Worm (Caenorhabditis elegans) whole organism, young adult: ENCODE results near the gene R03H10.5.
A peak's percentile ranks its signal among the peaks of the same experiment; 100 is the strongest.
"Not testable (repeated sequence)": the region's sequence is repeated elsewhere in the genome, so short reads cannot be mapped to it uniquely, and the experiment has no call there.

Source experiments
- F57A8.1 ChIP-seq: fragments of 200-800 bp; sonication (Bioruptor generic); optimal IDR thresholded peaks from 2 replicates; lab custom pipeline; 2018; ENCODE audit warnings: mild to moderate bottlenecking, missing genetic modification characterization, moderate library complexity, missing compliant biosample characterization
- T07F8.4 ChIP-seq: sonication (generic microtip); optimal IDR thresholded peaks from 2 replicates; lab custom pipeline; 2016; ENCODE audit warnings: mild to moderate bottlenecking, missing genetic modification characterization, moderate library complexity, missing compliant biosample characterization
- Y67H2A.10 ChIP-seq: fragments of 200-800 bp; sonication (Bioruptor generic); conservative IDR thresholded peaks from 2 replicates; pipeline ENCODE4 v1.3.6; 2022; ENCODE audit warnings: missing genetic modification reagents, missing genetic modification characterization, missing compliant biosample characterization
- ZK185.1 ChIP-seq: sonication (generic microtip); optimal IDR thresholded peaks from 2 replicates; lab custom pipeline; 2016; ENCODE audit warnings: mild to moderate bottlenecking, missing genetic modification characterization, missing compliant biosample characterization; ENCODE audit not compliant: poor library complexity, severe bottlenecking
- athp-1 ChIP-seq: sonication (generic microtip); optimal IDR thresholded peaks from 2 replicates; lab custom pipeline; 2017; ENCODE audit warnings: mild to moderate bottlenecking, missing genetic modification characterization, missing compliant biosample characterization
- attf-5 ChIP-seq: fragments of 200-800 bp; sonication (Bioruptor generic); optimal IDR thresholded peaks from 2 replicates; lab custom pipeline; 2018; ENCODE audit warnings: mild to moderate bottlenecking, missing genetic modification characterization, missing compliant biosample characterization
- bed-2 ChIP-seq: fragments of 200-800 bp; sonication (Bioruptor generic); IDR thresholded peaks from 2 replicates; pipeline ENCODE4 v1.3.6; 2022; ENCODE audit warnings: missing genetic modification reagents, missing genetic modification characterization, missing compliant biosample characterization
- cebp-1 ChIP-seq, 2 experiments: fragments of 200-800 bp in 1 of 2; sonication (Bioruptor generic) in 1 of 2; sonication (generic microtip) in 1 of 2; IDR thresholded peaks in 1 of 2; optimal IDR thresholded peaks in 1 of 2; 2 replicates each; pipeline versions ENCODE4 v1.3.6 to Lab custom; 2017 to 2022; ENCODE audit warnings: missing compliant biosample characterization in 2 of 2, missing genetic modification characterization in 2 of 2, mild to moderate bottlenecking in 1 of 2, missing genetic modification reagents in 1 of 2, moderate library complexity in 1 of 2
- cebp-2 ChIP-seq: fragments of 200-800 bp; sonication (Bioruptor generic); IDR thresholded peaks from 2 replicates; pipeline ENCODE4 v1.3.6; 2022; ENCODE audit warnings: missing genetic modification characterization, missing compliant biosample characterization
- ceh-79 ChIP-seq: sonication (generic microtip); optimal IDR thresholded peaks from 2 replicates; lab custom pipeline; 2017; ENCODE audit warnings: mild to moderate bottlenecking, missing genetic modification characterization, missing compliant biosample characterization
- chd-7 ChIP-seq: sonication (generic microtip); optimal IDR thresholded peaks from 2 replicates; lab custom pipeline; 2016; ENCODE audit warnings: mild to moderate bottlenecking, missing genetic modification characterization, moderate library complexity, missing compliant biosample characterization
- egl-18 ChIP-seq: fragments of 200-800 bp; sonication (Bioruptor generic); IDR thresholded peaks from 2 replicates; pipeline ENCODE4 v1.3.6; 2022; ENCODE audit warnings: missing genetic modification reagents, missing genetic modification characterization, missing compliant biosample characterization
- egl-44 ChIP-seq: fragments of 200-800 bp; sonication (Bioruptor generic); IDR thresholded peaks from 2 replicates; pipeline ENCODE4 v1.3.6; 2022; ENCODE audit warnings: missing genetic modification reagents, missing genetic modification characterization, missing compliant biosample characterization
- ets-4 ChIP-seq: fragments of 200-800 bp; sonication (Bioruptor generic); optimal IDR thresholded peaks from 2 replicates; lab custom pipeline; 2018; ENCODE audit warnings: mild to moderate bottlenecking, missing genetic modification characterization, missing compliant biosample characterization
- hrde-1 ChIP-seq: sonication (generic microtip); optimal IDR thresholded peaks from 2 replicates; lab custom pipeline; 2016; ENCODE audit warnings: missing genetic modification characterization, mild to moderate bottlenecking, missing compliant biosample characterization, moderate library complexity, missing genotype, missing genetic modification reagents, borderline replicate concordance
- lsl-1 ChIP-seq: fragments of 200-800 bp; sonication (Bioruptor generic); optimal IDR thresholded peaks from 2 replicates; lab custom pipeline; 2018; ENCODE audit warnings: mild to moderate bottlenecking, missing genetic modification characterization, moderate library complexity, missing compliant biosample characterization
- madf-10 ChIP-seq: sonication (generic microtip); optimal IDR thresholded peaks from 2 replicates; lab custom pipeline; 2016; ENCODE audit warnings: mild to moderate bottlenecking, missing genetic modification characterization, missing compliant biosample characterization
- madf-3 ChIP-seq: fragments of 200-800 bp; sonication (Bioruptor generic); IDR thresholded peaks from 2 replicates; pipeline ENCODE4 v1.3.6; 2022; ENCODE audit warnings: missing genetic modification reagents, missing genetic modification characterization, missing compliant biosample characterization
- madf-6 ChIP-seq: fragments of 200-800 bp; sonication (Bioruptor generic); IDR thresholded peaks from 2 replicates; pipeline ENCODE4 v1.3.6; 2022; ENCODE audit warnings: missing genetic modification reagents, missing genetic modification characterization, missing compliant biosample characterization
- mcd-1 ChIP-seq: fragments of 200-800 bp; sonication (Bioruptor generic); IDR thresholded peaks from 2 replicates; pipeline ENCODE4 v1.3.6; 2022; ENCODE audit warnings: missing genetic modification reagents, missing genetic modification characterization, missing compliant biosample characterization
- nfya-1 ChIP-seq: sonication (generic microtip); optimal IDR thresholded peaks from 2 replicates; lab custom pipeline; 2017; ENCODE audit warnings: antibody characterized with exemption, missing compliant biosample characterization, missing genetic modification characterization, borderline replicate concordance; ENCODE audit not compliant: insufficient read depth
- nhr-27 ChIP-seq: fragments of 200-800 bp; sonication (Bioruptor generic); optimal IDR thresholded peaks from 2 replicates; lab custom pipeline; 2018; ENCODE audit warnings: mild to moderate bottlenecking, missing genetic modification characterization, moderate library complexity, missing compliant biosample characterization
- nhr-80 ChIP-seq: sonication (generic microtip); optimal IDR thresholded peaks from 2 replicates; lab custom pipeline; 2016; ENCODE audit warnings: missing genetic modification characterization, missing compliant biosample characterization
- sea-2 ChIP-seq: fragments of 200-800 bp; sonication (Bioruptor generic); IDR thresholded peaks from 2 replicates; pipeline ENCODE4 v1.3.6; 2022; ENCODE audit warnings: missing genetic modification characterization, missing compliant biosample characterization
- tbp1 ChIP-seq: fragments of 200-800 bp; sonication (Bioruptor generic); optimal IDR thresholded peaks from 2 replicates; lab custom pipeline; 2018; ENCODE audit warnings: mild to moderate bottlenecking, missing genetic modification characterization, missing compliant biosample characterization
- xnd-1 ChIP-seq: sonication (generic microtip); optimal IDR thresholded peaks from 2 replicates; lab custom pipeline; 2016; ENCODE audit warnings: missing genotype, missing genetic modification reagents, missing genetic modification characterization, missing compliant biosample characterization
- zfh-2 ChIP-seq: fragments of 200-800 bp; sonication (Bioruptor generic); conservative IDR thresholded peaks from 2 replicates; pipeline ENCODE4 v1.3.6; 2022; ENCODE audit warnings: missing genetic modification reagents, missing genetic modification characterization, missing compliant biosample characterization
- ztf-26 ChIP-seq: sonication (generic microtip); optimal IDR thresholded peaks from 2 replicates; lab custom pipeline; 2017; ENCODE audit warnings: missing genetic modification characterization, missing compliant biosample characterization
- ztf-6 ChIP-seq: fragments of 200-800 bp; sonication (Bioruptor generic); IDR thresholded peaks from 2 replicates; pipeline ENCODE4 v1.3.6; 2022; ENCODE audit warnings: missing genetic modification reagents, missing genetic modification characterization, missing compliant biosample characterization

The R03H10.5 gene

DNA sequence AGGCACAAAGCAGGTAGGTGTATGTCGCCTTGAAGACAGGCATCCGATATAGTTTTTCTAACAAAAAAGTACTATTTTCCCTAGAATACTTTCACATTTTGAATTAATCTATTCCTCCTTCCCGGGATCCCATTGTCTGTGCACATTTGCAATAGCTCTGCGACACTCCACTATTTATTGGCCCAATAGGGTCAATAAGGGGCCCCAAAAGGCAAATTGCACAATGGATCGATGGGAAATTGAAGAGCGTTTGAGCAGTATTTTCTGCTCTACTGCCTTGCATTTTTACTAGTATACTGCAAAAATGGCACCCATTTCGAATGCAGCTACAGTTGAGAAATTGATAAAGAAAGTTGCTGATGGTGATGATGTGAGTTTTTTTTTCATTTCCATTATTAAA lies 12.0 kb upstream of the R03H10.5 start, which contains the start of gene R03H10.11:
R03H10.11 (plus strand) TSS at position 301 of the 400 bp plus-strand sequence.
- TF ChIP-seq nfya-1 (tag; lab: Kevin White, UChicago) (no peak), ztf-26 (tag; lab: Kevin White, UChicago) (no peak), egl-18 (no peak), zfh-2 (GFP tag; lab: Robert Waterston, UW) (no peak), ZK185.1 (tag; lab: Kevin White, UChicago) (no peak), ztf-6 (GFP tag; lab: Robert Waterston, UW) (no peak), bed-2 (GFP tag; lab: Robert Waterston, UW) (no peak), madf-6 (GFP tag; lab: Robert Waterston, UW) (no peak), F57A8.1 (GFP tag; lab: Kevin White, UChicago) (no peak), attf-5 (GFP tag; lab: Kevin White, UChicago) (no peak)

DNA sequence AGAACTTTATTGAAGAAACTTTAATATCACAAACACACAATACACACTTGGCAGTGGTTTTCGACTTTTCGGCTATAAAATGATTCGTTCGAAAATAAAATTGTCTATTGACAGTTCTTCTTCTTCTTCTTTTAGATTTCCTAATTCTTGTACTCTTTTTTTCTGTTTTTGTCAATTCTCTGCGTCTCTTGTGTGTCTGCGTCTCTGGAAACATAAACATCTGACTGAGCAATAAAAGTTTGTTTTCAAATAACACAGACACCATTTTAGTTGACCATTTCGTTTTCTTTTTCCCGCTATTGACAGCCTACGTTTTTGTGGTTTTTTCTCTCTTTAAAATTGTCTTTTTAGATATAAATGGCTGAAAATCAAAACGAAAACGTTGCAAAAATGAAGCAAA lies 9.5 kb upstream of the R03H10.5 start, which contains the start of gene R03H10.1:
R03H10.1 (plus strand) TSS at position 352 of the 400 bp plus-strand sequence.
- TF ChIP-seq cebp-1 (GFP tag; IDR thresholded peaks at IDR 0.05; lab: Robert Waterston, UW) (no peak), cebp-1 (tag; optimal IDR thresholded peaks at IDR 0.05; lab: Kevin White, UChicago) (peak; percentile 20), nhr-80 (peak; percentile 21), ets-4 (GFP tag; lab: Kevin White, UChicago) (no peak)

DNA sequence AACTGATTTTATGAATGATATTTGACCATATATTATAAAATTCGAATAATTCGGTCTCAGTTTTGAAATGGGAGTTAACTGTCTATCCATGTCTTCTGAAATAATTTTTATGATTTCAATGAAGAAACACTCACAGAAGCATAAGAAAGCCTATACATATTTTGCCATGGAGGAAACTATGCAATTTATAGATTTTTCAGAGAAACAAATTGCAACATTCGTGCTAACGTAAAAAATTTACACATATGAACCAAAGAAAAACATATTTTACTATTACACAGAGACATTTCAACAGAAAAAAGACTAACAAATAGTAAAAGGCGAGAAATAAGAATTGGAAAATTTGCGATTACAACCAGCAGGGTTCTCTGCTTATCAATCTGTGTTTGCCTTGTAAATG lies 8.4 kb upstream of the R03H10.5 start, which contains the start of gene R03H10.7:
R03H10.7 (minus strand) TSS at position 101 of the 400 bp plus-strand sequence.
- TF ChIP-seq tbp1 (GFP tag; lab: Kevin White, UChicago) = no peak
- no peak for TF ChIP-seq cebp-2
- TF ChIP-seq sea-2 (GFP tag; lab: Robert Waterston, UW) = no peak

DNA sequence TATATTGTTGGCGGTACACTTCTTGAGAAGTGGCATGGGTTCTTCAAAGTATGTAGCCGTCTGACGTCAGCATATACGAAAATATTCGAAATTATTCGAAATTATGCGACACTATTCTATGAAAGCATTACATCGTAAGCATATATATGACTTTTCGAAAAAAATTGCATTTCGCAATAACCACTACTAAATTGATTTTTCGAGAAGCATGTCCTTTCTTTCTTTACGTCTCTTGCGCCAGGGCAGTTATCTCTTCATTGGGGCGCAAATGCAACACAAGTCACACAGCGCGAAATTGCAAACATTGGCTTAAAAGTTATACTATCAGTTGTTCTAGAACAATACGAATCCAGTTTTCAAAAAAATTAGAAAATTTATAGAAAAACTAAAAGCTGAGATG lies 3.4 kb upstream of the R03H10.5 start:
- TF ChIP-seq cebp-1 (GFP tag; IDR thresholded peaks at IDR 0.05; lab: Robert Waterston, UW) (peak; percentile 52; the same call in 1 of the 2 replicates), cebp-1 (tag; optimal IDR thresholded peaks at IDR 0.05; lab: Kevin White, UChicago) (peak; percentile 86), ceh-79 (tag; lab: Kevin White, UChicago) (no peak), xnd-1 (tag; lab: Kevin White, UChicago) (no peak)

DNA sequence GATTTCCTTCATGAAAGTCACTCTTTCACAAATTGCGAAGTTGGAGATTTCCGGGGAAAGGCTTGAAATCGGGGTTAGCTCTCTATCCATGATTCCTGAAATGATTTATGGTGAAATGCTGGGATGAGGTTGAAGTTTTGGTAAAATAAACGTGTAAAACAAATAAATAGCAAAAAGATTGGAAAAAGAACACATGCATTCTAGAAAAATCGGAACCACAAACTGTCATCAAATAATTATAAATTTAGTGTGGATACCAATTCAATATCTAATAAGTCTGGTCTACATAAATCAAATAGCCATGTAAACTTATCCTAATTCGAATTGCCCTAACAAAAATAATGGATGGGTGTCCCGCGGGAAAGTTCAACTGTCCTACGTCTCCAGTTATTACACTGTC lies 3.0 kb upstream of the R03H10.5 start, which contains the start of gene R03H10.6:
R03H10.6 (minus strand) TSS at position 101 of the 400 bp plus-strand sequence.
- TF ChIP-seq tbp1 (GFP tag; lab: Kevin White, UChicago) (no peak), nhr-80 (no peak), egl-44 (no peak), T07F8.4 (tag; lab: Kevin White, UChicago) (no peak), athp-1 (tag; lab: Kevin White, UChicago) (no peak), madf-6 (GFP tag; lab: Robert Waterston, UW) (no peak), hrde-1 (no peak), F57A8.1 (GFP tag; lab: Kevin White, UChicago) (no peak), madf-10 (tag; lab: Kevin White, UChicago) (no peak), chd-7 (tag; lab: Kevin White, UChicago) (no peak), xnd-1 (tag; lab: Kevin White, UChicago) (no peak), nhr-27 (tag; lab: Kevin White, UChicago) (no peak), madf-3 (GFP tag; lab: Robert Waterston, UW) (no peak), Y67H2A.10 (no peak)
- TF ChIP-seq, all 124 proteins: peak for 0

DNA sequence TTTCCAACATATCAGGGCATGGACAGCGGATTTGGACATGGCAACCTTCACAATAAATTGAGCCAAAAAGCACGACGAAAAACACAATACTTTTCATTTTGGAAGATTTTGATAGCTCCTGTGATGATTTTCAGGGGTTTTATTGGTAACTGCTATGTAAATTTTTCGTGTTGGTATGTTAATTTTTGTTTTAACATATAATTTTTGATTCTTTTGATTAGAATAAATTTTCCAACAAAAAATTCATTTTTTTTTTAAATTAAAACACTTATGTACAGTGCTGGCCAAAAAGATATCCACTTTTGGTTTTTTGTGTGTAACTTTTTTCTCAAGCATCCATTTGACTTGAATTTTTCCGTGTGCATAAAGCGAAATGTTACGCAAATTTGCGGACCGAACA lies 2.0 kb downstream of the R03H10.5 start, which contains the start of gene R03H10.4:
R03H10.4 (minus strand) TSS at position 101 of the 400 bp plus-strand sequence.
- not testable (repeated sequence) for TF ChIP-seq madf-3 (GFP tag; lab: Robert Waterston, UW); lsl-1 (GFP tag; lab: Kevin White, UChicago); mcd-1 (GFP tag; lab: Robert Waterston, UW)
